Worm (Caenorhabditis elegans) whole organism, L4/young adult: ENCODE data around the gene meg-3.

ENCODE experiments used
- W03F9.2 ChIP-seq: fragments of 150-350 bp; optimal IDR thresholded peaks from 2 replicates; lab custom pipeline; 2014; ENCODE audit warnings: missing biosample characterization, missing genetic modification characterization
- dao-5 ChIP-seq: sonication (generic microtip); optimal IDR thresholded peaks from 2 replicates; lab custom pipeline; 2016; ENCODE audit warnings: missing genotype, missing genetic modification characterization, moderate library complexity, missing compliant biosample characterization
- him-1 ChIP-seq: sonication (generic microtip); optimal IDR thresholded peaks from 2 replicates; lab custom pipeline; 2016; ENCODE audit warnings: missing genotype, missing genetic modification reagents, missing genetic modification characterization, missing compliant biosample characterization

meg-3 gene

ce11 chrX:1959063-1959462, 30.3 kb downstream of the meg-3 start:
- TF ChIP-seq dao-5 (no peak), him-1 (tag; lab: Kevin White, UChicago) (no peak), W03F9.2 (no peak)

DNA sequence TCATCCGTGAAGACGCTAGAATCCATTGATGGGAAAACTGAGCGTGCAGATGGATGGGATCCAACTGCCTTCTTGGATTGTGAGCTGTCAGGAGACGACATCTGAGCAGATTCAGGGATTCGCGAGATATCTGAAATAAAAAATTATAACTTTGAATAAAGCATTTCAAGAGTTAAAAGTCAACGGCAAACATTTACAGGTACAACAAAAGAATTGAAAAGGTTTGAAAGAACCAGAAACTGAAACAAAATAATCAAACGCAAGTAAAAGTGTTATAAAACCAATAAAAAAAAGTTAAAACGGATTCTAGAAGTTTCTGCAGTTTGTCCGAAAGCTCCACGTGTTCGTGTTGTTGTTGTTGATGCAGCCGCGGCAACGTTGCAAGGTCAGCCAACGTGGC, 49.5 kb downstream of the meg-3 start, which contains the start of gene Y59E1A.4:
Gene Y59E1A.4, minus strand, starts transcription at position 101 of the 400 bp plus-strand sequence.
- TF ChIP-seq dao-5 (no peak), W03F9.2 (no peak), him-1 (tag; lab: Kevin White, UChicago) (no peak)

ce11 chrX:1939248-1939647, 50.2 kb downstream of the meg-3 start:
- TF ChIP-seq W03F9.2 (no peak), dao-5 (no peak), him-1 (tag; lab: Kevin White, UChicago) (no peak)
